Fruit fly (Drosophila melanogaster): ENCODE data around the gene kek5.

Gene kek5

dm6 chrX:19494285-19494684 lies 141.3 kb downstream of the kek5 start, which contains the start of gene CG12204 (continued):
- TF ChIP-seq CG17361 (GFP tag; IDR thresholded peaks at IDR 0.05) (no peak), HLHmδ (GFP tag; optimal IDR thresholded peaks at IDR 0.05) (no peak), CG11093 (GFP tag; IDR thresholded peaks at IDR 0.05) (no peak), CG2120 (GFP tag; optimal IDR thresholded peaks at IDR 0.05) (peak; percentile 46), MBD-R2 (GFP tag; IDR thresholded peaks at IDR 0.05) (peak; percentile 57), h (optimal IDR thresholded peaks at IDR 0.05) (no peak), CG11560 (tag; IDR thresholded peaks at IDR 0.05) (no peak), TFAM (GFP tag; optimal IDR thresholded peaks at IDR 0.05) (no peak), CG6791 (GFP tag; IDR thresholded peaks at IDR 0.05; ENCODE audit: partially characterized antibody) (no peak), CG15601 (tag; optimal IDR thresholded peaks at IDR 0.05) (no peak), CG32532 (GFP tag; IDR thresholded peaks at IDR 0.05) (peak; percentile 52), Atf3 (GFP tag; optimal IDR thresholded peaks at IDR 0.05) (no peak), CG13775 (GFP tag; optimal IDR thresholded peaks at IDR 0.05) (peak; percentile 11), nom (GFP tag; optimal IDR thresholded peaks at IDR 0.05) (peak; percentile 39), CG7372 (GFP tag; IDR thresholded peaks at IDR 0.05) (no peak), zen2 (GFP tag; IDR thresholded peaks at IDR 0.05; ENCODE audit: partially characterized antibody) (0 out of 3 replicates have a peak, but pooled peaks have one; percentile 13), CG4282 (GFP tag; optimal IDR thresholded peaks at IDR 0.05) (no peak), gsb (GFP tag; IDR thresholded peaks at IDR 0.05) (no peak), dpn (GFP tag; optimal IDR thresholded peaks at IDR 0.05) (peak in 1 of 2 experiments; percentile 10), ci (GFP tag; IDR thresholded peaks at IDR 0.05) (peak; percentile 60; the same call in 1 of the 3 replicates), CG10274 (GFP tag; optimal IDR thresholded peaks at IDR 0.05) (no peak), Atf6 (GFP tag; IDR thresholded peaks at IDR 0.05) (no peak), br (optimal IDR thresholded peaks at IDR 0.05) (no peak), Dad (GFP tag; optimal IDR thresholded peaks at IDR 0.05) (peak; percentile 11), Pdp1 (GFP tag; optimal IDR thresholded peaks at IDR 0.05) (peak in 1 of 2 experiments; percentile 1), CG1792 (GFP tag; optimal IDR thresholded peaks at IDR 0.05) (no peak), ATbp (GFP tag; optimal IDR thresholded peaks at IDR 0.05) (no peak), sd (tag; optimal IDR thresholded peaks at IDR 0.05) (no peak), NFAT (GFP tag; IDR thresholded peaks at IDR 0.05) (peak; percentile 43; the same call in 1 of the 2 replicates), vvl (GFP tag; IDR thresholded peaks at IDR 0.05) (peak; percentile 23; the same call in 1 of the 2 replicates), CG6854 (GFP tag; optimal IDR thresholded peaks at IDR 0.05) (no peak), Antp (GFP tag; optimal IDR thresholded peaks at IDR 0.05) (peak; percentile 28), Blimp-1 (GFP tag; optimal IDR thresholded peaks at IDR 0.05) (no peak), CG7786 (GFP tag; optimal IDR thresholded peaks at IDR 0.05) (peak; percentile 43), CG3726 (GFP tag; IDR thresholded peaks at IDR 0.05) (no peak), CG17385 (GFP tag; optimal IDR thresholded peaks at IDR 0.05) (peak; percentile 23), E2f2 (GFP tag; IDR thresholded peaks at IDR 0.05) (peak; percentile 14; the same call in 1 of the 2 replicates), YL-1 (GFP tag; optimal IDR thresholded peaks at IDR 0.05) (peak; percentile 13), Hr51 (GFP tag; optimal IDR thresholded peaks at IDR 0.05) (peak in 1 of 2 experiments; percentile 17), sug (tag; optimal IDR thresholded peaks at IDR 0.05) (no peak), Trl (optimal IDR thresholded peaks at IDR 0.05) (no peak), Trl (GFP tag; optimal IDR thresholded peaks at IDR 0.05) (peak; percentile 7), D (optimal IDR thresholded peaks at IDR 0.05) (no peak), D (GFP tag; optimal IDR thresholded peaks at IDR 0.05) (no peak), Dbx (GFP tag; IDR thresholded peaks at IDR 0.05) (0 out of 3 replicates have a peak, but pooled peaks have one; percentile 40), E2f1 (GFP tag; IDR thresholded peaks at IDR 0.05) (no peak), bbx (GFP tag; IDR thresholded peaks at IDR 0.05; ENCODE audit: partially characterized antibody) (peak; percentile 24; the same call in 1 of the 2 replicates), Ets97D (GFP tag; optimal IDR thresholded peaks at IDR 0.05) (peak; percentile 25), CG4424 (GFP tag; optimal IDR thresholded peaks at IDR 0.05) (no peak), Awh (GFP tag; IDR thresholded peaks at IDR 0.05) (0 out of 2 replicates have a peak, but pooled peaks have one; percentile 23), slou (GFP tag; optimal IDR thresholded peaks at IDR 0.05) (no peak), CG3163 (GFP tag; optimal IDR thresholded peaks at IDR 0.05) (no peak)

Measured in whole organism, embryonic.